Worm (Caenorhabditis elegans): Measurements from ENCODE around the gene R04D3.4.
A peak's percentile ranks its signal among the peaks of the same experiment; 100 is the strongest.

R04D3.4 gene

ce11 chrX:13315093-13315492, 26.5 kb upstream of the R04D3.4 start (continued):
- TF ChIP-seq swsn-7 (tag; optimal IDR thresholded peaks at IDR 0.05) (no peak), ceh-88 (GFP tag; IDR thresholded peaks at IDR 0.05) (no peak), nhr-84 (tag; optimal IDR thresholded peaks at IDR 0.05) (no peak), lin-14 (GFP tag; optimal IDR thresholded peaks at IDR 0.05) (peak; percentile 52), mep-1 (tag; optimal IDR thresholded peaks at IDR 0.05) (peak; percentile 43), vab-15 (tag; optimal IDR thresholded peaks at IDR 0.05) (peak; percentile 46), aly-2 (tag; optimal IDR thresholded peaks at IDR 0.05) (no peak), C04F5.9 (tag; optimal IDR thresholded peaks at IDR 0.05) (no peak), isw-1 (GFP tag; IDR thresholded peaks at IDR 0.05) (no peak), nhr-77 (tag; optimal IDR thresholded peaks at IDR 0.05) (no peak), nhr-19 (GFP tag; conservative IDR thresholded peaks at IDR 0.05) (peak; percentile 28), pqm-1 (tag; optimal IDR thresholded peaks at IDR 0.05) (no peak), elt-2 (tag; optimal IDR thresholded peaks at IDR 0.05) (no peak)

ce11 chrX:13311641-13312423, 23.2 kb upstream of the R04D3.4 start, which contains the start of gene F46G10.1:
Gene F46G10.1, minus strand, starts transcription at chrX:13311755.
- TF ChIP-seq efl-1 (optimal IDR thresholded peaks at IDR 0.05) (no peak), efl-1 (GFP tag; optimal IDR thresholded peaks at IDR 0.05 in 1 of 2) (peak in 1 of 2 experiments; percentile 90), ceh-63 (GFP tag; optimal IDR thresholded peaks at IDR 0.05) (no peak), lsy-2 (tag; optimal IDR thresholded peaks at IDR 0.05) (no peak), elt-2 (tag; optimal IDR thresholded peaks at IDR 0.05) (peak; percentile 55), Y116A8C.19 (tag; optimal IDR thresholded peaks at IDR 0.05; ENCODE audit: borderline replicate concordance) (no peak), lin-35 (GFP tag; optimal IDR thresholded peaks at IDR 0.05) (peak in 1 of 2 experiments; percentile 22)

ce11 chrX:13310763-13311162, 22.1 kb upstream of the R04D3.4 start:
- no peak for TF ChIP-seq ets-5 (GFP tag; IDR thresholded peaks at IDR 0.05)
- no peak for TF ChIP-seq dsc-1 (tag; optimal IDR thresholded peaks at IDR 0.05)
- no peak for TF ChIP-seq nhr-84 (tag; optimal IDR thresholded peaks at IDR 0.05)
- TF ChIP-seq ztf-4 (tag; optimal IDR thresholded peaks at IDR 0.05) = no peak
- TF ChIP-seq aha-1 (tag; optimal IDR thresholded peaks at IDR 0.05) = no peak
- TF ChIP-seq ama-1 (optimal IDR thresholded peaks at IDR 0.05) = no peak
- TF ChIP-seq efl-1 (optimal IDR thresholded peaks at IDR 0.05) = no peak
- no peak for TF ChIP-seq efl-1 (GFP tag; optimal IDR thresholded peaks at IDR 0.05 in 1 of 2)
- TF ChIP-seq C16A3.4 (tag; optimal IDR thresholded peaks at IDR 0.05) = no peak
- no peak for TF ChIP-seq vab-15 (tag; optimal IDR thresholded peaks at IDR 0.05)
- TF ChIP-seq ceh-63 (GFP tag; optimal IDR thresholded peaks at IDR 0.05) = no peak
- no peak for TF ChIP-seq nhr-76 (tag; optimal IDR thresholded peaks at IDR 0.05)
- no peak for TF ChIP-seq nhr-28 (tag; optimal IDR thresholded peaks at IDR 0.05)
- peak; percentile 76 for TF ChIP-seq pqm-1 (tag; optimal IDR thresholded peaks at IDR 0.05)
- TF ChIP-seq jun-1 (tag; optimal IDR thresholded peaks at IDR 0.05) = peak; percentile 12
- TF ChIP-seq F16B12.6 (tag; optimal IDR thresholded peaks at IDR 0.05) = no peak
- TF ChIP-seq lin-35 (GFP tag; optimal IDR thresholded peaks at IDR 0.05) = peak in 1 of 2 experiments; percentile 60
- no peak for TF ChIP-seq ceh-90 (tag; optimal IDR thresholded peaks at IDR 0.05)
- no peak for TF ChIP-seq irx-1 (tag; optimal IDR thresholded peaks at IDR 0.05)
- TF ChIP-seq sptf-1 (tag; optimal IDR thresholded peaks at IDR 0.05) = no peak
- TF ChIP-seq ceh-88 (GFP tag; IDR thresholded peaks at IDR 0.05) = no peak
- TF ChIP-seq nhr-77 (tag; optimal IDR thresholded peaks at IDR 0.05) = no peak
- TF ChIP-seq nhr-20 (tag; optimal IDR thresholded peaks at IDR 0.05) = peak; percentile 19
- peak; percentile 13 for TF ChIP-seq nhr-90 (tag; optimal IDR thresholded peaks at IDR 0.05; ENCODE audit: poor library complexity)
- TF ChIP-seq nhr-85 (tag) = no peak
- no peak for TF ChIP-seq grh-1 (GFP tag; IDR thresholded peaks at IDR 0.05)
- TF ChIP-seq pag-3 (tag; optimal IDR thresholded peaks at IDR 0.05; ENCODE audit: borderline replicate concordance, insufficient read depth) = no peak
- no peak for TF ChIP-seq dpl-1 (GFP tag; optimal IDR thresholded peaks at IDR 0.05)
- TF ChIP-seq lin-39 (tag; optimal IDR thresholded peaks at IDR 0.05) = no peak
- peak; percentile 22 for TF ChIP-seq lin-14 (GFP tag; optimal IDR thresholded peaks at IDR 0.05)
- TF ChIP-seq egl-27 (tag; optimal IDR thresholded peaks at IDR 0.05) = no peak
- TF ChIP-seq skn-1 (tag; optimal IDR thresholded peaks at IDR 0.05) = no peak
- TF ChIP-seq lin-15B (tag; optimal IDR thresholded peaks at IDR 0.05) = no peak
- no peak for TF ChIP-seq ztf-11 (tag; optimal IDR thresholded peaks at IDR 0.05)
- TF ChIP-seq unc-62 (GFP tag; optimal IDR thresholded peaks at IDR 0.05) = no peak
- TF ChIP-seq zag-1 (tag; optimal IDR thresholded peaks at IDR 0.05) = no peak
- TF ChIP-seq hlh-4 (tag; optimal IDR thresholded peaks at IDR 0.05) = no peak
- TF ChIP-seq blmp-1 (tag; optimal IDR thresholded peaks at IDR 0.05) = no peak
- TF ChIP-seq sup-37 (GFP tag; optimal IDR thresholded peaks at IDR 0.05) = no peak
- no peak for TF ChIP-seq aly-2 (tag; optimal IDR thresholded peaks at IDR 0.05)

Measured in whole organism, L1 larva.